Fruit fly (Drosophila melanogaster) whole organism, embryonic: ENCODE data around the gene CG42716.

ENCODE experiments used
- Atf6 ChIP-seq: fragments of 200-800 bp; sonication (Bioruptor generic); IDR thresholded peaks from 2 replicates; pipeline ENCODE4 v1.3.6; 2022; ENCODE audit warnings: missing biosample characterization, missing genetic modification characterization
- CG10147 ChIP-seq: fragments of 200-800 bp; sonication (Bioruptor generic); optimal IDR thresholded peaks from 2 replicates; lab custom pipeline; 2019; ENCODE audit warnings: missing biosample characterization, mild to moderate bottlenecking, missing genetic modification characterization, moderate library complexity
- CG10565 ChIP-seq: fragments of 200-800 bp; sonication (Bioruptor generic); optimal IDR thresholded peaks from 3 replicates; lab custom pipeline; 2016; ENCODE audit warnings: missing biosample characterization, mild to moderate bottlenecking, missing genetic modification characterization
- CG11247 ChIP-seq: fragments of 200-800 bp; sonication (Bioruptor generic); IDR thresholded peaks from 2 replicates; pipeline ENCODE4 v1.3.6; 2022; ENCODE audit warnings: missing biosample characterization, missing genetic modification characterization
- CG15601 ChIP-seq: fragments of 200-800 bp; sonication (Bioruptor generic); optimal IDR thresholded peaks from 3 replicates; lab custom pipeline; 2019; ENCODE audit warnings: missing biosample characterization, mild to moderate bottlenecking, missing genetic modification characterization, moderate library complexity
- CG18764 ChIP-seq: fragments of 200-800 bp; sonication (Bioruptor generic); optimal IDR thresholded peaks from 3 replicates; lab custom pipeline; 2016; ENCODE audit warnings: missing biosample characterization, missing genetic modification characterization
- CG2120 ChIP-seq: fragments of 200-800 bp; sonication (Bioruptor generic); optimal IDR thresholded peaks from 3 replicates; lab custom pipeline; 2016; ENCODE audit warnings: missing biosample characterization, missing genetic modification characterization
- CG2199 ChIP-seq: fragments of 200-800 bp; sonication (Bioruptor generic); IDR thresholded peaks from 3 replicates; pipeline ENCODE4 v1.3.6; 2022; ENCODE audit warnings: missing biosample characterization, missing genetic modification characterization
- CG2875 ChIP-seq: fragments of 200-800 bp; sonication (Bioruptor generic); optimal IDR thresholded peaks from 2 replicates; lab custom pipeline; 2017; ENCODE audit warnings: missing biosample characterization, mild to moderate bottlenecking, missing genetic modification characterization, missing genetic modification reagents
- CG2889 ChIP-seq: fragments of 200-800 bp; sonication (Bioruptor generic); IDR thresholded peaks from 3 replicates; pipeline ENCODE4 v1.3.6; 2022; ENCODE audit warnings: missing biosample characterization, missing genetic modification characterization
- CG3281 ChIP-seq: fragments of 200-800 bp; sonication (Bioruptor generic); optimal IDR thresholded peaks from 3 replicates; lab custom pipeline; 2017; ENCODE audit warnings: missing biosample characterization, mild to moderate bottlenecking, missing genetic modification characterization
- CG4282 ChIP-seq: fragments of 200-800 bp; sonication (Bioruptor generic); optimal IDR thresholded peaks from 2 replicates; lab custom pipeline; 2016; ENCODE audit warnings: missing biosample characterization, missing genetic modification characterization
- CG4328 ChIP-seq: fragments of 200-800 bp; sonication (Bioruptor generic); optimal IDR thresholded peaks from 3 replicates; lab custom pipeline; 2017; ENCODE audit warnings: missing biosample characterization, missing genetic modification reagents, missing genetic modification characterization
- CG4730 ChIP-seq: fragments of 200-800 bp; sonication (Bioruptor generic); IDR thresholded peaks from 2 replicates; pipeline ENCODE4 v1.3.6; 2022; ENCODE audit warnings: missing biosample characterization, missing genetic modification characterization
- CG6175 ChIP-seq: fragments of 200-800 bp; sonication (Bioruptor generic); IDR thresholded peaks from 3 replicates; pipeline ENCODE4 v1.3.6; 2022; ENCODE audit warnings: missing biosample characterization, missing genetic modification characterization
- CG6854 ChIP-seq: fragments of 200-800 bp; sonication (Bioruptor generic); optimal IDR thresholded peaks from 3 replicates; lab custom pipeline; 2017; ENCODE audit warnings: missing biosample characterization, mild to moderate bottlenecking, missing genetic modification characterization
- CG7357 ChIP-seq: fragments of 200-800 bp; sonication (Bioruptor generic); IDR thresholded peaks from 3 replicates; pipeline ENCODE4 v1.3.6; 2022; ENCODE audit warnings: missing biosample characterization, missing genetic modification characterization
- CG9437 ChIP-seq: fragments of 200-800 bp; sonication (Bioruptor generic); optimal IDR thresholded peaks from 2 replicates; lab custom pipeline; 2018; ENCODE audit warnings: missing biosample characterization, mild to moderate bottlenecking, missing genetic modification characterization
- CG9817 ChIP-seq: fragments of 200-800 bp; sonication (Bioruptor generic); optimal IDR thresholded peaks from 2 replicates; lab custom pipeline; 2018; ENCODE audit warnings: missing biosample characterization, mild to moderate bottlenecking, missing genetic modification characterization, moderate library complexity
- CrebB ChIP-seq: fragments of 200-800 bp; sonication (Bioruptor generic); optimal IDR thresholded peaks from 3 replicates; lab custom pipeline; 2018; ENCODE audit warnings: missing biosample characterization, mild to moderate bottlenecking, missing genetic modification characterization
- HLH54F ChIP-seq: fragments of 200-800 bp; sonication (Bioruptor generic); optimal IDR thresholded peaks from 3 replicates; lab custom pipeline; 2016; ENCODE audit warnings: missing biosample characterization, missing genetic modification characterization
- Hand ChIP-seq: fragments of 200-800 bp; sonication (Bioruptor generic); optimal IDR thresholded peaks from 2 replicates; lab custom pipeline; 2017; ENCODE audit warnings: mild to moderate bottlenecking, missing biosample characterization, missing genetic modification reagents, missing genetic modification characterization
- MESR4 ChIP-seq: fragments of 200-800 bp; sonication (Bioruptor generic); optimal IDR thresholded peaks from 2 replicates; lab custom pipeline; 2018; ENCODE audit warnings: missing biosample characterization, mild to moderate bottlenecking, missing genetic modification characterization, moderate library complexity
- Mad ChIP-seq: fragments of 200-800 bp; sonication (Bioruptor generic); optimal IDR thresholded peaks from 2 replicates; lab custom pipeline; 2016; ENCODE audit warnings: missing biosample characterization, missing genetic modification characterization
- Med ChIP-seq: fragments of 200-800 bp; sonication (Bioruptor generic); peaks from one replicate; lab custom pipeline; 2016; ENCODE audit warnings: missing biosample characterization, missing genetic modification characterization, mild to moderate bottlenecking, inconsistent platforms, moderate library complexity
- Mrtf ChIP-seq: fragments of 200-800 bp; sonication (Bioruptor generic); IDR thresholded peaks from 3 replicates; pipeline ENCODE4 v1.3.6; 2022; ENCODE audit warnings: missing biosample characterization, missing genetic modification characterization
- Neu2 ChIP-seq: fragments of 200-800 bp; sonication (Bioruptor generic); optimal IDR thresholded peaks from 3 replicates; lab custom pipeline; 2016; ENCODE audit warnings: missing biosample characterization, missing genetic modification characterization, borderline replicate concordance
- Poxn ChIP-seq: fragments of 200-800 bp; sonication (Bioruptor generic); IDR thresholded peaks from 2 replicates; pipeline ENCODE4 v1.3.6; 2022; ENCODE audit warnings: missing biosample characterization, missing genetic modification characterization
- Sry-β ChIP-seq: fragments of 200-800 bp; sonication (Bioruptor generic); optimal IDR thresholded peaks from 2 replicates; lab custom pipeline; 2018; ENCODE audit warnings: missing biosample characterization, mild to moderate bottlenecking, missing genetic modification characterization, moderate library complexity
- Trl ChIP-seq, 3 experiments: fragments of >200 bp in 2 of 3; fragments of 200-800 bp in 1 of 3; sonication (Bioruptor generic) in 1 of 3; optimal IDR thresholded peaks; 2 replicates in 1 of 3; 3 replicates in 2 of 3; lab custom pipeline; 2016 to 2017; ENCODE audit warnings: missing biosample characterization in 1 of 3, missing genetic modification characterization in 1 of 3
- Usf ChIP-seq: fragments of 200-800 bp; sonication (Bioruptor generic); optimal IDR thresholded peaks from 2 replicates; lab custom pipeline; 2017; ENCODE audit warnings: missing genotype, missing biosample characterization, missing genetic modification characterization
- ap ChIP-seq: fragments of 200-800 bp; sonication (Bioruptor generic); IDR thresholded peaks from 2 replicates; pipeline ENCODE4 v1.3.6; 2022; ENCODE audit warnings: missing biosample characterization, missing genetic modification characterization
- az2 ChIP-seq: fragments of 200-800 bp; sonication (Bioruptor generic); optimal IDR thresholded peaks from 3 replicates; lab custom pipeline; 2016; ENCODE audit warnings: missing biosample characterization, missing genetic modification characterization
- bab2 ChIP-seq: fragments of 200-800 bp; sonication (Bioruptor generic); optimal IDR thresholded peaks from 2 replicates; lab custom pipeline; 2016; ENCODE audit warnings: missing biosample characterization, missing genetic modification characterization
- bcd ChIP-seq: fragments of 200-800 bp; sonication (Bioruptor generic); optimal IDR thresholded peaks from 2 replicates; lab custom pipeline; 2017; ENCODE audit warnings: missing biosample characterization, mild to moderate bottlenecking, missing genetic modification characterization
- cg ChIP-seq: fragments of 200-800 bp; sonication (Bioruptor generic); optimal IDR thresholded peaks from 3 replicates; lab custom pipeline; 2019; ENCODE audit warnings: missing biosample characterization, mild to moderate bottlenecking, missing genetic modification characterization, moderate library complexity
- chif ChIP-seq, 2 experiments: fragments of 200-800 bp; sonication (Bioruptor generic); optimal IDR thresholded peaks; 3 replicates each; lab custom pipeline; 2016; ENCODE audit warnings: missing biosample characterization in 2 of 2, missing genetic modification characterization in 2 of 2
- dm ChIP-seq: fragments of 200-800 bp; sonication (Bioruptor generic); optimal IDR thresholded peaks from 3 replicates; lab custom pipeline; 2016; ENCODE audit warnings: missing biosample characterization, missing genetic modification characterization
- ewg ChIP-seq: fragments of 200-800 bp; sonication (Bioruptor generic); optimal IDR thresholded peaks from 3 replicates; lab custom pipeline; 2017; ENCODE audit warnings: mild to moderate bottlenecking, missing biosample characterization, missing genetic modification reagents, missing genetic modification characterization
- exex ChIP-seq: fragments of 200-800 bp; sonication (Bioruptor generic); optimal IDR thresholded peaks from 4 replicates; lab custom pipeline; 2018; ENCODE audit warnings: missing biosample characterization, mild to moderate bottlenecking, missing genetic modification characterization, moderate library complexity
- fd102C ChIP-seq: fragments of 200-800 bp; sonication (Bioruptor generic); optimal IDR thresholded peaks from 2 replicates; lab custom pipeline; 2018; ENCODE audit warnings: missing biosample characterization, mild to moderate bottlenecking, missing genetic modification characterization, moderate library complexity
- fd3F ChIP-seq: fragments of 200-800 bp; sonication (Bioruptor generic); optimal IDR thresholded peaks from 2 replicates; lab custom pipeline; 2018; ENCODE audit warnings: missing biosample characterization, mild to moderate bottlenecking, missing genetic modification characterization, moderate library complexity
- gsb-n ChIP-seq: fragments of 200-800 bp; sonication (Bioruptor generic); optimal IDR thresholded peaks from 3 replicates; lab custom pipeline; 2018; ENCODE audit warnings: missing biosample characterization, mild to moderate bottlenecking, missing genetic modification characterization
- jumu ChIP-seq: fragments of 200-800 bp; sonication (Bioruptor generic); optimal IDR thresholded peaks from 3 replicates; lab custom pipeline; 2016; ENCODE audit warnings: missing biosample characterization, missing genetic modification characterization
- prd ChIP-seq, 3 experiments: fragments of >200 bp in 2 of 3; fragments of 200-800 bp in 1 of 3; sonication (Bioruptor generic) in 1 of 3; optimal IDR thresholded peaks in 2 of 3; IDR thresholded peaks in 1 of 3; 2 replicates in 2 of 3; 3 replicates in 1 of 3; pipeline versions ENCODE4 v1.3.6 to Lab custom; 2017 to 2022; ENCODE audit warnings: missing biosample characterization in 1 of 3, missing genetic modification characterization in 1 of 3
- sd ChIP-seq: fragments of 200-800 bp; sonication (Bioruptor generic); optimal IDR thresholded peaks from 3 replicates; lab custom pipeline; 2018; ENCODE audit warnings: missing biosample characterization, mild to moderate bottlenecking, missing genetic modification characterization, moderate library complexity
- sqz ChIP-seq: fragments of 200-800 bp; sonication (Bioruptor generic); optimal IDR thresholded peaks from 3 replicates; lab custom pipeline; 2018; ENCODE audit warnings: missing biosample characterization, mild to moderate bottlenecking, missing genetic modification characterization
- tap ChIP-seq: fragments of 200-800 bp; optimal IDR thresholded peaks from 3 replicates; lab custom pipeline; 2019; ENCODE audit warnings: missing biosample characterization, mild to moderate bottlenecking, missing genetic modification characterization, moderate library complexity
- tio ChIP-seq: fragments of 200-800 bp; sonication (Bioruptor generic); optimal IDR thresholded peaks from 2 replicates; lab custom pipeline; 2017; ENCODE audit warnings: missing biosample characterization, missing genetic modification characterization, inconsistent platforms

CG42716 gene

DNA sequence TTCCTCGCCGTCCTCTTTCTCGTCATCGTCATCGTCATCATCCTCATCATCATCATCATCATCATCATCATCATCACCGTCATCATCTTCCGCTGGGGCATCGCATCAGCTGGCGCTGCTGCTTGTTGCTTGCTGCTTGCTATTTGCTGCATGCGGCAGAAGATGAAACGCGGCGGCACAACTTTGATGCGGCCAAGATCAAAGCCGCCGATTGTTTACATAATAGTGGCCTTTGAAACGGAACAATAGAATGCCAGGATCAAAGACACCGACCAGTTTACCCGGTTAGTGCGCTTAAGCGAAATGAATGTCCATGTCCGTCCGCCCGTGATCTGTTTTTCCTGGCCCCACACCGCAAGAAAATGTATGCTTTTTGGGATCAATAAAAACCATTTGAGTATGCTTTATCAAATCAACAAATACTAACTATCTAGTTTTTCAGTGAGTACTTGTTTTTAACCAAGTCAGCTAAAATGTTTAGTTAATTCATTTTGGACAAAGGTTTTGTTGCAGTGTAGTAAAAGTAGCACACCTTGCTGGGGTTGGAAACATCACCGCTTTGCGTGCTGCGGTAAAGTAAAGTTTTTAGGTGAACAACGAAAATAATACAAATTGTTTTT lies 12.4 kb upstream of the CG42716 start (continued):
- TF ChIP-seq fd3F (GFP tag; lab: Kevin White, UChicago) (no peak), CG10565 (GFP tag; lab: Kevin White, UChicago) (no peak), chif (GFP tag; optimal IDR thresholded peaks at IDR 0.05; lab: Kevin White, UChicago) (peak; percentile 35 to 82), CG4730 (GFP tag; lab: Robert Waterston, UW) (peak; percentile 38; the same call in 1 of the 2 replicates), Atf6 (no peak), CG6175 (no peak), Med (GFP tag; lab: Kevin White, UChicago) (peak; percentile 80), Usf (GFP tag; lab: Kevin White, UChicago) (no peak), prd (optimal IDR thresholded peaks at IDR 0.05; lab: Kevin White, UChicago) (no peak), prd (GFP tag; IDR thresholded peaks at IDR 0.05; lab: Robert Waterston, UW) (peak; percentile 87), CG18764 (GFP tag; lab: Kevin White, UChicago) (peak; percentile 10), Poxn (GFP tag; lab: Robert Waterston, UW) (no peak), CG11247 (GFP tag; lab: Robert Waterston, UW) (no peak), Sry-β (GFP tag; lab: Kevin White, UChicago) (no peak), Mad (peak; percentile 21), ewg (GFP tag; lab: Kevin White, UChicago) (peak; percentile 8), Neu2 (GFP tag; lab: Kevin White, UChicago) (no peak), bab2 (GFP tag; lab: Kevin White, UChicago) (peak; percentile 26), ap (no peak), tap (tag; lab: Kevin White, UChicago) (no peak), jumu (GFP tag; lab: Kevin White, UChicago) (peak; percentile 29), sqz (GFP tag; lab: Kevin White, UChicago) (peak; percentile 2), fd102C (GFP tag; lab: Kevin White, UChicago) (peak; percentile 87), CG15601 (tag; lab: Kevin White, UChicago) (peak; percentile 12), Mrtf (GFP tag; lab: Robert Waterston, UW) (no peak; the same call in 2 of the 3 replicates), CG2199 (GFP tag; lab: Robert Waterston, UW) (no peak), HLH54F (GFP tag; lab: Kevin White, UChicago) (peak; percentile 14), CG2889 (GFP tag; lab: Robert Waterston, UW) (no peak), Hand (no peak), CG4328 (GFP tag; lab: Kevin White, UChicago) (no peak), cg (GFP tag; lab: Kevin White, UChicago) (no peak), CrebB (tag; lab: Kevin White, UChicago) (no peak), CG7357 (GFP tag; lab: Robert Waterston, UW) (no peak), tio (GFP tag; lab: Kevin White, UChicago) (peak; percentile 50), CG10147 (GFP tag; lab: Kevin White, UChicago) (no peak), CG3281 (GFP tag; lab: Kevin White, UChicago) (no peak), Trl (optimal IDR thresholded peaks at IDR 0.05; lab: Kevin White, UChicago) (no peak), Trl (GFP tag; optimal IDR thresholded peaks at IDR 0.05; lab: Kevin White, UChicago) (peak; percentile 57), exex (tag; lab: Kevin White, UChicago) (no peak), bcd (GFP tag; lab: Kevin White, UChicago) (peak; percentile 23), sd (no peak), CG9437 (no peak), gsb-n (peak; percentile 72), CG9817 (tag; lab: Kevin White, UChicago) (no peak), az2 (GFP tag; lab: Kevin White, UChicago) (peak; percentile 59), CG4282 (GFP tag; lab: Kevin White, UChicago) (no peak), MESR4 (GFP tag; lab: Kevin White, UChicago) (no peak), CG2875 (GFP tag; lab: Kevin White, UChicago) (no peak), CG6854 (GFP tag; lab: Kevin White, UChicago) (no peak), CG2120 (GFP tag; lab: Kevin White, UChicago) (no peak), dm (GFP tag; lab: Kevin White, UChicago) (no peak)
